Fruit fly (Drosophila melanogaster) whole organism, prepupa: Measurements from ENCODE around the gene CG13670.

Source experiments
- Blimp-1 ChIP-seq: fragments of 200-800 bp; sonication (Bioruptor generic); optimal IDR thresholded peaks from 3 replicates; lab custom pipeline; 2017; ENCODE audit warnings: missing biosample characterization, missing genetic modification characterization, mild to moderate bottlenecking, moderate library complexity, missing genetic modification reagents
- CG10631 ChIP-seq: fragments of 200-800 bp; sonication (Bioruptor generic); optimal IDR thresholded peaks from 2 replicates; lab custom pipeline; 2016; ENCODE audit warnings: missing biosample characterization, missing genetic modification characterization
- CG10669 ChIP-seq: fragments of 200-800 bp; sonication (Bioruptor generic); optimal IDR thresholded peaks from 3 replicates; lab custom pipeline; 2018; ENCODE audit warnings: missing biosample characterization, mild to moderate bottlenecking, missing genetic modification characterization, moderate library complexity
- CG11902 ChIP-seq: fragments of 200-800 bp; sonication (Bioruptor generic); optimal IDR thresholded peaks from 3 replicates; lab custom pipeline; 2016; ENCODE audit warnings: missing biosample characterization, missing genetic modification characterization
- CG15336 ChIP-seq: fragments of 200-800 bp; sonication (Bioruptor generic); IDR thresholded peaks from 2 replicates; pipeline ENCODE4 v1.3.6; 2022; ENCODE audit warnings: missing biosample characterization, missing genetic modification characterization
- CG1621 ChIP-seq: fragments of 200-800 bp; sonication (Bioruptor generic); optimal IDR thresholded peaks from 3 replicates; lab custom pipeline; 2018; ENCODE audit warnings: missing biosample characterization, mild to moderate bottlenecking, missing genetic modification characterization
- CG16779 ChIP-seq: fragments of 200-800 bp; sonication (Bioruptor generic); optimal IDR thresholded peaks from 3 replicates; lab custom pipeline; 2017; ENCODE audit warnings: missing biosample characterization, mild to moderate bottlenecking, missing genetic modification characterization
- CG4318 ChIP-seq: fragments of 200-800 bp; sonication (Bioruptor generic); optimal IDR thresholded peaks from 3 replicates; lab custom pipeline; 2017; ENCODE audit warnings: missing biosample characterization, mild to moderate bottlenecking, missing genetic modification characterization
- CG6276 ChIP-seq: fragments of 200-800 bp; sonication (Bioruptor generic); optimal IDR thresholded peaks from 2 replicates; lab custom pipeline; 2017; ENCODE audit warnings: missing biosample characterization, mild to moderate bottlenecking, missing genetic modification characterization
- CG6792 ChIP-seq: fragments of 200-800 bp; sonication (Bioruptor generic); optimal IDR thresholded peaks from 3 replicates; lab custom pipeline; 2016; ENCODE audit warnings: missing biosample characterization, missing genetic modification characterization
- CG6808 ChIP-seq: fragments of 200-800 bp; sonication (Bioruptor generic); optimal IDR thresholded peaks from 3 replicates; lab custom pipeline; 2017; ENCODE audit warnings: missing biosample characterization, missing genetic modification characterization, mild to moderate bottlenecking, moderate library complexity, missing genetic modification reagents
- CG6854 ChIP-seq: fragments of 200-800 bp; sonication (Bioruptor generic); optimal IDR thresholded peaks from 2 replicates; lab custom pipeline; 2017; ENCODE audit warnings: missing biosample characterization, mild to moderate bottlenecking, missing genetic modification characterization
- CG7368 ChIP-seq: fragments of 200-800 bp; sonication (Bioruptor generic); optimal IDR thresholded peaks from 3 replicates; lab custom pipeline; 2016; ENCODE audit warnings: missing biosample characterization, missing genetic modification characterization
- CG8319 ChIP-seq: fragments of 200-800 bp; sonication (Bioruptor generic); optimal IDR thresholded peaks from 3 replicates; lab custom pipeline; 2016; ENCODE audit warnings: missing biosample characterization, missing genetic modification characterization
- Eip75B ChIP-seq: fragments of 200-800 bp; sonication (Bioruptor generic); optimal IDR thresholded peaks from 3 replicates; lab custom pipeline; 2016; ENCODE audit warnings: missing biosample characterization, missing genetic modification characterization
- Eip93F ChIP-seq: fragments of 200-800 bp; sonication (Bioruptor generic); optimal IDR thresholded peaks from 2 replicates; lab custom pipeline; 2016; ENCODE audit warnings: missing biosample characterization, mild to moderate bottlenecking, missing genetic modification characterization
- Gug ChIP-seq: fragments of 200-800 bp; sonication (Bioruptor generic); IDR thresholded peaks from 2 replicates; pipeline ENCODE4 v1.3.6; 2022; ENCODE audit warnings: missing biosample characterization, missing genetic modification characterization
- Hr38 ChIP-seq: sonication (Bioruptor generic); optimal IDR thresholded peaks from 2 replicates; lab custom pipeline; 2016; ENCODE audit warnings: missing biosample characterization, missing genetic modification characterization
- Lpt ChIP-seq: fragments of 200-800 bp; sonication (Bioruptor generic); optimal IDR thresholded peaks from 3 replicates; lab custom pipeline; 2016; ENCODE audit warnings: missing biosample characterization, missing genetic modification characterization
- OdsH ChIP-seq: fragments of 200-800 bp; sonication (Bioruptor generic); optimal IDR thresholded peaks from 3 replicates; lab custom pipeline; 2016; ENCODE audit warnings: missing biosample characterization, missing genetic modification characterization
- Smox ChIP-seq: fragments of 200-800 bp; sonication (Bioruptor generic); optimal IDR thresholded peaks from 3 replicates; lab custom pipeline; 2016; ENCODE audit warnings: missing biosample characterization, missing genetic modification characterization
- Sox102F ChIP-seq: fragments of 200-800 bp; sonication (Bioruptor generic); optimal IDR thresholded peaks from 2 replicates; lab custom pipeline; 2016; ENCODE audit warnings: missing biosample characterization, mild to moderate bottlenecking, missing genetic modification characterization
- Sox14 ChIP-seq: fragments of 200-800 bp; sonication (Bioruptor generic); optimal IDR thresholded peaks from 3 replicates; lab custom pipeline; 2016; ENCODE audit warnings: missing biosample characterization, missing genetic modification characterization
- acj6 ChIP-seq: fragments of 200-800 bp; sonication (Bioruptor generic); optimal IDR thresholded peaks from 3 replicates; lab custom pipeline; 2016; ENCODE audit warnings: missing biosample characterization, missing genetic modification characterization
- cyc ChIP-seq: fragments of 200-800 bp; sonication (Bioruptor generic); optimal IDR thresholded peaks from 3 replicates; lab custom pipeline; 2016; ENCODE audit warnings: missing biosample characterization, missing genetic modification characterization
- dac ChIP-seq: fragments of 200-800 bp; sonication (Bioruptor generic); optimal IDR thresholded peaks from 2 replicates; lab custom pipeline; 2017; ENCODE audit warnings: missing biosample characterization, mild to moderate bottlenecking, missing genetic modification characterization
- dsx ChIP-seq: fragments of 200-800 bp; optimal IDR thresholded peaks from 3 replicates; lab custom pipeline; 2019; ENCODE audit warnings: missing biosample characterization, mild to moderate bottlenecking, missing genetic modification characterization, moderate library complexity; ENCODE audit not compliant: poor library complexity, severe bottlenecking
- eg ChIP-seq: fragments of 200-800 bp; sonication (Bioruptor generic); IDR thresholded peaks from 3 replicates; pipeline ENCODE4 v1.3.6; 2022; ENCODE audit warnings: missing biosample characterization, missing genetic modification characterization
- esn ChIP-seq: fragments of 200-800 bp; sonication (Bioruptor generic); optimal IDR thresholded peaks from 2 replicates; lab custom pipeline; 2016; ENCODE audit warnings: missing biosample characterization, mild to moderate bottlenecking, missing genetic modification characterization, moderate library complexity
- fd59A ChIP-seq: fragments of 200-800 bp; sonication (Bioruptor generic); optimal IDR thresholded peaks from 2 replicates; lab custom pipeline; 2017; ENCODE audit warnings: missing biosample characterization, mild to moderate bottlenecking, missing genetic modification characterization, missing genetic modification reagents
- fd85E ChIP-seq: fragments of 200-800 bp; sonication (Bioruptor generic); optimal IDR thresholded peaks from 3 replicates; lab custom pipeline; 2016; ENCODE audit warnings: missing biosample characterization, missing genetic modification characterization
- lz ChIP-seq: fragments of 200-800 bp; sonication (Bioruptor generic); optimal IDR thresholded peaks from 3 replicates; lab custom pipeline; 2016; ENCODE audit warnings: missing biosample characterization, missing genetic modification characterization
- net ChIP-seq: fragments of 200-800 bp; sonication (Bioruptor generic); optimal IDR thresholded peaks from 3 replicates; lab custom pipeline; 2016; ENCODE audit warnings: missing biosample characterization, missing genetic modification characterization
- spab ChIP-seq: fragments of 200-800 bp; sonication (Bioruptor generic); optimal IDR thresholded peaks from 2 replicates; lab custom pipeline; 2017; ENCODE audit warnings: missing biosample characterization, mild to moderate bottlenecking, missing genetic modification characterization, missing genetic modification reagents
- ss ChIP-seq, 2 experiments: fragments of 200-800 bp; sonication (Bioruptor generic); optimal IDR thresholded peaks; 2 replicates in 1 of 2; 3 replicates in 1 of 2; lab custom pipeline; 2017 to 2018; ENCODE audit warnings: mild to moderate bottlenecking in 2 of 2, missing biosample characterization in 2 of 2, missing genetic modification characterization in 2 of 2, moderate library complexity in 1 of 2
- svp ChIP-seq: fragments of 200-800 bp; sonication (Bioruptor generic); peaks from one replicate; lab custom pipeline; 2016; ENCODE audit warnings: missing biosample characterization, missing genetic modification characterization
- vri ChIP-seq: fragments of 200-800 bp; sonication (Bioruptor generic); optimal IDR thresholded peaks from 3 replicates; lab custom pipeline; 2016; ENCODE audit warnings: missing biosample characterization, mild to moderate bottlenecking, missing genetic modification characterization

Gene CG13670

DNA sequence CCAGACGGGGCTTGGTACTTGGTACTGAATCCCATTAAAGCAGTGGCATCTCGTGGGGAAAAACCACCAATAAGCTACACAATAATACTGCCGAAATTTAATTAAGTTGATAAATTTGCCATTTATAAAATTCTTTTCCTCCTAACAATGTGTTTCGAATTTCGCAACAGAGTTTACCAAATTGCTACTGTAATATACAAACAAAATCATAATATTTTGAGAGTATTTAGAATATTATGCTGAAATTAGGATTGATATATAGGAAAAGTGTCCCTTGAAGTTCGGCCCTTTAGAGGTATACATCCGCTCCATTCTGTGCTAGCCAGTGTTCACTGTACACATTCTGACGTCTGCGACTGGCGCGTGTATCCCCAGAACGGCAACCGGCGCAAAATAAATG, 35.9 kb upstream of the CG13670 start (continued):
- TF ChIP-seq Eip93F (GFP tag; lab: Kevin White, UChicago) (no peak), spab (peak; percentile 39), lz (GFP tag; lab: Kevin White, UChicago) (peak; percentile 33), CG10631 (peak; percentile 32), CG4318 (GFP tag; lab: Kevin White, UChicago) (no peak), dsx (GFP tag; lab: Kevin White, UChicago) (no peak), fd59A (GFP tag; lab: Kevin White, UChicago) (peak; percentile 45), eg (GFP tag; lab: Robert Waterston, UW) (0 out of 3 replicates have a peak, but pooled peaks have one; percentile 25), Sox14 (GFP tag; lab: Kevin White, UChicago) (peak; percentile 36), ss (GFP tag; optimal IDR thresholded peaks at IDR 0.05; lab: Kevin White, UChicago) (peak in 1 of 2 experiments; percentile 22), acj6 (peak; percentile 34), net (GFP tag; lab: Kevin White, UChicago) (peak; percentile 10), CG15336 (GFP tag; lab: Robert Waterston, UW) (peak; percentile 37; the same call in 1 of the 2 replicates)

DNA sequence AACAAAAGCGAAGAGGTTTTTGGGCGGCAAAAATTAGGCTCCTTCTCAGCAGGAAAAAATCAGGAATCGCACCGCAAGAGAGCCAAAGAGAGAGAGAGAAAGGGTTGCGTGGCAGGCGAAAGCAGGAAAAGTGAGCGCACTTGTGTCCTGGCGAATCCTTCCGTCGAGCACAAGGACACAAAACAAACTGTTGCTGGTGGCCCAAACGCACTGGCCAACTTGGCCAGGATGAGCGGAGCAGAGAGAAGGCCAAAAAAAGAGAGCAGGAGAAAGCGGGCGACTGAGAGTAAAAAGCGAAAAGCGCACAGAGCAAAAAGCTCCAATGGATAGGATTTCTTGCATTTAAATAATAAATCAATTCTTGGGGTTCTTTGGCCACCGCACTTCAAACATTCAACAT, 35.3 kb upstream of the CG13670 start:
- no peak for TF ChIP-seq Blimp-1 (GFP tag; lab: Kevin White, UChicago)
- no peak for TF ChIP-seq CG7368 (GFP tag; lab: Kevin White, UChicago)
- TF ChIP-seq dsx (GFP tag; lab: Kevin White, UChicago): no peak
- no peak for TF ChIP-seq vri
- no peak for TF ChIP-seq acj6
- TF ChIP-seq CG10669 (GFP tag; lab: Kevin White, UChicago): no peak
- no peak for TF ChIP-seq fd85E
- TF ChIP-seq CG6792 (GFP tag; lab: Kevin White, UChicago): no peak
- no peak for TF ChIP-seq Hr38 (GFP tag; lab: Kevin White, UChicago)
- TF ChIP-seq cyc (GFP tag; lab: Kevin White, UChicago): no peak
- TF ChIP-seq Sox102F (GFP tag; lab: Kevin White, UChicago): no peak
- no peak for TF ChIP-seq CG6808
- TF ChIP-seq CG1621 (tag; lab: Kevin White, UChicago): no peak
- TF ChIP-seq svp (GFP tag; lab: Kevin White, UChicago): no peak
- TF ChIP-seq Eip75B: no peak
- no peak for TF ChIP-seq fd59A (GFP tag; lab: Kevin White, UChicago)
- TF ChIP-seq OdsH (GFP tag; lab: Kevin White, UChicago): no peak
- TF ChIP-seq dac (GFP tag; lab: Kevin White, UChicago): no peak
- no peak for TF ChIP-seq Gug
- no peak for TF ChIP-seq Lpt (GFP tag; lab: Kevin White, UChicago)

DNA sequence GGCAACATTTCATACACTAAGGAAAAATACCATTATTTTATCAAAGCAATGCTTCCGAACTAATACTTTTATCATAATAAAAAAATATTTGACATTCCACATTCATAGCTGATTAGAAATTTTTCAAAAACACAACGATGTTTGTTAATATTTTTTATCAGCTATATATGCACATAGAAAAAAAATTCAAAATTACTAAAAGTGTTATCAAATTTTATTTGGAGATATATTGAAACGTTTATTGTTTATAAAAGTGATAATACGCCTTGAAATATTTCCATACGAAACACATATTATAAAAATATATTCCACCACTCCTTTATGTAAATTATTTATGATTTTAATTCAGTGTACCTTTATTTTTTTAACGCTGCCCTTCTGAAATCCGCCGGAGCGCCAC, 34.8 kb upstream of the CG13670 start:
- TF ChIP-seq Lpt (GFP tag; lab: Kevin White, UChicago) (no peak), CG16779 (tag; lab: Kevin White, UChicago) (no peak), OdsH (GFP tag; lab: Kevin White, UChicago) (no peak), lz (GFP tag; lab: Kevin White, UChicago) (no peak), CG6276 (no peak), CG6854 (GFP tag; lab: Kevin White, UChicago) (no peak), CG4318 (GFP tag; lab: Kevin White, UChicago) (no peak), esn (no peak), Gug (no peak), CG11902 (GFP tag; lab: Kevin White, UChicago) (no peak), CG8319 (GFP tag; lab: Kevin White, UChicago) (no peak), Smox (GFP tag; lab: Kevin White, UChicago) (no peak)
